Worm (Caenorhabditis elegans): ENCODE measurements around the gene ccch-5.

DNA sequence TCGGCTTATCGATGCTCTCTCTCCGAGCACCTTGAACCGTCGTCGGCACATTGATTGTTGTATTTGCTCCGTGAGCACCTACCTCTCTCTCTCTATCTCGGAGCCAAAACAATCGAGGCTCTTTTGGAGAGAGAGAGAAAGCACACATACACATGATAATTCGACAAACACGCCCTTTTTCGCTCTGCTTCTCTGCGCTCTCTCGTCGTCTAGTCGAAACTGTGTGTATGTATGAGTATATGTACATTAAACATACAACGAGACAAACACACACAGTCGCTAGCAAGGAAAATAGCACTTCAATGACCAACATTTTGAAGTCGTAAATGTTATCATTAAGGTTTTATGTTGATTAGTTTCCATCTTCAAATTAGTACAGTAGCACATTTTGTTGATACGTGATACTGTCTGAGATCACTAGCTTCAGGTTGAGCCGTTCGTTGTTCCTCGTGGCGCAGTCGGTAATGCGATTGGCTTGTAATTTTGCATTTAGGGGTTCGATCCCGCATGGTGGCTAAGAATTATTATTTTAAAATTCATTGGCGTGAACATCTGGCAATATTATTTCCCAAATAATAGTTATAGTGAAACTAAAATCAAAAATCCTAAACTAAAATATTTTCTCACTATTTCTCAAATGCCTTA is 44.4 kb upstream of the ccch-5 start:
- TF ChIP-seq unc-62 (GFP tag; optimal IDR thresholded peaks at IDR 0.05) (no peak), elt-2 (tag; optimal IDR thresholded peaks at IDR 0.05) (peak; percentile 90), ceh-9 (tag; optimal IDR thresholded peaks at IDR 0.05) (no peak), zag-1 (tag; optimal IDR thresholded peaks at IDR 0.05) (no peak)

Data from whole organism, L3 larva.